Worm (Caenorhabditis elegans) whole organism, young adult: ENCODE measurements around the gene fbxc-50.

Experiments used
- ama-1 ChIP-seq, 3 experiments: fragments of 150-350 bp in 1 of 3; sonication (generic microtip) in 2 of 3; optimal IDR thresholded peaks; 2 replicates each; lab custom pipeline; 2014 to 2018; ENCODE audit warnings: missing biosample characterization in 2 of 3, missing genetic modification characterization in 2 of 3, missing genetic modification reagents in 2 of 3
- ceh-91 ChIP-seq: fragments of 200-800 bp; sonication (Bioruptor generic); IDR thresholded peaks from 2 replicates; pipeline ENCODE4 v1.3.6; 2022; ENCODE audit warnings: missing genetic modification reagents, missing genetic modification characterization, missing compliant biosample characterization
- dpl-1 ChIP-seq: fragments of 150-350 bp; optimal IDR thresholded peaks from 2 replicates; lab custom pipeline; 2014; ENCODE audit warnings: missing biosample characterization, missing genetic modification reagents, missing genetic modification characterization
- madf-6 ChIP-seq: fragments of 200-800 bp; sonication (Bioruptor generic); IDR thresholded peaks from 2 replicates; pipeline ENCODE4 v1.3.6; 2022; ENCODE audit warnings: missing genetic modification reagents, missing genetic modification characterization, missing compliant biosample characterization
- unc-62 ChIP-seq: fragments of 150-350 bp; optimal IDR thresholded peaks from 2 replicates; lab custom pipeline; 2014; ENCODE audit warnings: missing biosample characterization, missing genetic modification reagents, missing genetic modification characterization

DNA sequence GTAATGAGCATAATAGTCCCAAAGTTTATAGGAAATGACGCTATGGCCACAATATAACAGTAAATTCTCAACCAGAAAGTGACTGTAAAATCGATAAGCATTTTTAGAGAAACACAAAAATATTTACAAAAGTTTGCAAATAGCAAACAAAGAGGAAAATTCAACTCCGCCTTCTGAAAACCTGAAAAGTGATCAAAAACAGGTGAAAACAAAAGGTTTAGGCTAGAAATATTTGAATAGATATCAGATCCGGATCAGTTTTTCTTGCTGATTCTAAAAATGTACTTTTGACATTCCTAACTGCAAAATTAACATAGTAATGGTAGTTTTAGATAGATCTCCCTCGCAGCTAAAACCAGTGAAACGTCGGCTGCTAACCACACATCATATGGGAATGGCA lies 48.9 kb downstream of the fbxc-50 start, which contains the start of gene sri-51:
- no peak for TF ChIP-seq madf-6 (GFP tag; lab: Robert Waterston, UW)
- no peak for TF ChIP-seq unc-62 (GFP tag; lab: Kevin White, UChicago)
- TF ChIP-seq ama-1 (optimal IDR thresholded peaks at IDR 0.05; lab: Kevin White, UChicago), result no peak
- no peak for TF ChIP-seq ama-1 (GFP tag; optimal IDR thresholded peaks at IDR 0.05; lab: Kevin White, UChicago)
- TF ChIP-seq ceh-91 (GFP tag; lab: Robert Waterston, UW), result no peak
- no peak for TF ChIP-seq dpl-1
